Worm (Caenorhabditis elegans) whole organism, L4 larva: Measurements from ENCODE around the gene F55G1.7.

Source experiments
- D1046.2 ChIP-seq: fragments of 200-800 bp; sonication (Bioruptor generic); IDR thresholded peaks from 2 replicates; pipeline ENCODE4 v1.3.6; 2022; ENCODE audit warnings: missing genetic modification characterization, missing compliant biosample characterization
- T20F7.1 ChIP-seq: fragments of 200-800 bp; sonication (Bioruptor generic); optimal IDR thresholded peaks from 2 replicates; lab custom pipeline; 2018; ENCODE audit warnings: mild to moderate bottlenecking, missing genetic modification characterization, missing compliant biosample characterization
- T26A8.4 ChIP-seq: fragments of 200-800 bp; sonication (Bioruptor generic); IDR thresholded peaks from 2 replicates; pipeline ENCODE4 v1.3.6; 2022; ENCODE audit warnings: missing genetic modification characterization, missing compliant biosample characterization
- Y48G9A.11 ChIP-seq: fragments of 200-800 bp; sonication (Bioruptor generic); IDR thresholded peaks from 2 replicates; pipeline ENCODE4 v1.3.6; 2022; ENCODE audit warnings: missing genetic modification reagents, missing genetic modification characterization, missing compliant biosample characterization
- ama-1 ChIP-seq: fragments of 150-350 bp; optimal IDR thresholded peaks from 2 replicates; lab custom pipeline; 2014; ENCODE audit warnings: inconsistent platforms, mixed read lengths
- arid-1 ChIP-seq: fragments of 200-800 bp; sonication (Bioruptor generic); conservative IDR thresholded peaks from 2 replicates; pipeline ENCODE4 v1.3.6; 2022; ENCODE audit warnings: missing genetic modification reagents, missing genetic modification characterization, missing compliant biosample characterization
- attf-4 ChIP-seq: sonication (generic microtip); optimal IDR thresholded peaks from 3 replicates; lab custom pipeline; 2017; ENCODE audit warnings: missing biosample characterization, missing genetic modification characterization
- ceh-82 ChIP-seq: sonication (generic microtip); optimal IDR thresholded peaks from 2 replicates; lab custom pipeline; 2017; ENCODE audit warnings: missing biosample characterization, missing genetic modification characterization
- cey-2 ChIP-seq: sonication (generic microtip); optimal IDR thresholded peaks from 3 replicates; lab custom pipeline; 2017; ENCODE audit warnings: missing genetic modification characterization, mild to moderate bottlenecking, missing compliant biosample characterization, antibody characterized with exemption, borderline replicate concordance; ENCODE audit not compliant: insufficient read depth
- ctbp-1 ChIP-seq: fragments of 200-800 bp; sonication (Bioruptor generic); IDR thresholded peaks from 2 replicates; pipeline ENCODE4 v1.3.6; 2022; ENCODE audit warnings: missing genetic modification reagents, missing genetic modification characterization, missing compliant biosample characterization
- daf-12 ChIP-seq: fragments of 150-350 bp; optimal IDR thresholded peaks from 2 replicates; lab custom pipeline; 2014; ENCODE audit warnings: missing biosample characterization, missing genetic modification reagents, missing genetic modification characterization
- daf-16 ChIP-seq, 3 experiments: sonication (generic microtip); optimal IDR thresholded peaks; 2 replicates each; lab custom pipeline; 2016 to 2017; ENCODE audit warnings: missing genetic modification characterization in 3 of 3, missing genetic modification reagents in 3 of 3, mild to moderate bottlenecking in 2 of 3, missing compliant biosample characterization in 2 of 3, missing biosample characterization in 1 of 3, moderate library complexity in 1 of 3
- dmd-6 ChIP-seq: fragments of 200-800 bp; sonication (Bioruptor generic); IDR thresholded peaks from 2 replicates; pipeline ENCODE4 v1.3.6; 2022; ENCODE audit warnings: missing genetic modification reagents, missing genetic modification characterization, missing compliant biosample characterization
- dpl-1 ChIP-seq: fragments of 150-350 bp; optimal IDR thresholded peaks from 2 replicates; lab custom pipeline; 2014; ENCODE audit warnings: missing biosample characterization, missing genetic modification reagents, missing genetic modification characterization
- duxl-1 ChIP-seq: sonication (generic microtip); optimal IDR thresholded peaks from 2 replicates; lab custom pipeline; 2016; ENCODE audit warnings: mild to moderate bottlenecking, missing genetic modification characterization, moderate library complexity, missing compliant biosample characterization; ENCODE audit not compliant: poor library complexity
- dve-1 ChIP-seq: sonication (generic microtip); optimal IDR thresholded peaks from 2 replicates; lab custom pipeline; 2017; ENCODE audit warnings: antibody characterized with exemption, mild to moderate bottlenecking, missing genetic modification characterization, missing compliant biosample characterization; ENCODE audit not compliant: insufficient read depth
- hif-1 ChIP-seq, 2 experiments: sonication (generic microtip); optimal IDR thresholded peaks; 2 replicates each; lab custom pipeline; 2016 to 2017; ENCODE audit warnings: missing compliant biosample characterization in 2 of 2, missing genetic modification characterization in 2 of 2, missing genetic modification reagents in 2 of 2, missing genotype in 2 of 2, mild to moderate bottlenecking in 1 of 2
- hlh-11 ChIP-seq: fragments of 200-800 bp; sonication (Bioruptor generic); optimal IDR thresholded peaks from 2 replicates; lab custom pipeline; 2018; ENCODE audit warnings: mild to moderate bottlenecking, missing genetic modification characterization, missing compliant biosample characterization
- hlh-30 ChIP-seq: sonication (generic microtip); optimal IDR thresholded peaks from 2 replicates; lab custom pipeline; 2017; ENCODE audit warnings: antibody characterized with exemption, mild to moderate bottlenecking, missing genetic modification characterization, missing compliant biosample characterization; ENCODE audit not compliant: insufficient read depth
- hmg-1.1 ChIP-seq: fragments of 200-800 bp; sonication (Bioruptor generic); IDR thresholded peaks from 2 replicates; pipeline ENCODE4 v1.3.6; 2022; ENCODE audit warnings: missing genetic modification reagents, missing genetic modification characterization, missing compliant biosample characterization
- jun-1 ChIP-seq: fragments of 150-350 bp; optimal IDR thresholded peaks from 2 replicates; lab custom pipeline; 2014; ENCODE audit warnings: missing biosample characterization, missing genetic modification reagents, missing genetic modification characterization
- lim-7 ChIP-seq: fragments of 200-800 bp; sonication (Bioruptor generic); IDR thresholded peaks from 2 replicates; pipeline ENCODE4 v1.3.6; 2022; ENCODE audit warnings: missing genetic modification characterization, missing compliant biosample characterization
- lin-29 ChIP-seq: fragments of 200-800 bp; sonication (Bioruptor generic); IDR thresholded peaks from 2 replicates; pipeline ENCODE4 v1.3.6; 2022; ENCODE audit warnings: missing genetic modification reagents, missing genetic modification characterization, missing compliant biosample characterization
- lin-39 ChIP-seq: fragments of 150-350 bp; optimal IDR thresholded peaks from 2 replicates; lab custom pipeline; 2014; ENCODE audit warnings: missing biosample characterization, missing genetic modification reagents, missing genetic modification characterization
- lsy-2 ChIP-seq, 2 experiments: fragments of 150-350 bp in 1 of 2; sonication (generic microtip) in 1 of 2; optimal IDR thresholded peaks; 2 replicates each; lab custom pipeline; 2014 to 2017; ENCODE audit warnings: missing biosample characterization in 2 of 2, missing genetic modification characterization in 2 of 2
- madf-5 ChIP-seq, 2 experiments: fragments of 200-800 bp; sonication (Bioruptor generic); IDR thresholded peaks; 2 replicates each; pipeline ENCODE4 v1.3.6; 2022; ENCODE audit warnings: missing compliant biosample characterization in 2 of 2, missing genetic modification characterization in 2 of 2
- mdl-1 ChIP-seq, 2 experiments: fragments of 150-350 bp in 1 of 2; sonication (generic microtip) in 1 of 2; optimal IDR thresholded peaks; 2 replicates each; lab custom pipeline; 2014 to 2017; ENCODE audit warnings: missing biosample characterization in 2 of 2, missing genetic modification characterization in 2 of 2
- mdt-29 ChIP-seq: fragments of 200-800 bp; sonication (Bioruptor generic); IDR thresholded peaks from 2 replicates; pipeline ENCODE4 v1.3.6; 2022; ENCODE audit warnings: missing genetic modification reagents, missing genetic modification characterization, missing compliant biosample characterization
- mep-1 ChIP-seq: fragments of 150-350 bp; sonication (generic microtip); optimal IDR thresholded peaks from 3 replicates; lab custom pipeline; 2014; ENCODE audit warnings: missing biosample characterization, missing genetic modification characterization
- mxl-3 ChIP-seq: fragments of 200-800 bp; sonication (Bioruptor generic); optimal IDR thresholded peaks from 2 replicates; lab custom pipeline; 2018; ENCODE audit warnings: mild to moderate bottlenecking, missing genetic modification characterization, missing compliant biosample characterization
- nhr-25 ChIP-seq: sonication (generic microtip); optimal IDR thresholded peaks from 2 replicates; lab custom pipeline; 2017; ENCODE audit warnings: missing genetic modification characterization, mild to moderate bottlenecking, missing compliant biosample characterization, antibody characterized with exemption, moderate library complexity, borderline replicate concordance; ENCODE audit not compliant: insufficient read depth
- nhr-28 ChIP-seq: fragments of 150-350 bp; optimal IDR thresholded peaks from 2 replicates; lab custom pipeline; 2014; ENCODE audit warnings: missing biosample characterization, missing genetic modification characterization
- nhr-48 ChIP-seq: sonication (generic microtip); optimal IDR thresholded peaks from 2 replicates; lab custom pipeline; 2016; ENCODE audit warnings: mild to moderate bottlenecking, missing genetic modification characterization, missing compliant biosample characterization
- nhr-6 ChIP-seq: fragments of 150-350 bp; optimal IDR thresholded peaks from 2 replicates; lab custom pipeline; 2014; ENCODE audit warnings: missing biosample characterization, missing genetic modification characterization
- nhr-77 ChIP-seq: fragments of 150-350 bp; optimal IDR thresholded peaks from 2 replicates; lab custom pipeline; 2014; ENCODE audit warnings: missing biosample characterization, missing genetic modification characterization
- pqm-1 ChIP-seq: sonication (generic microtip); optimal IDR thresholded peaks from 2 replicates; lab custom pipeline; 2017; ENCODE audit warnings: missing biosample characterization, missing genetic modification characterization
- rbr-2 ChIP-seq: sonication (generic microtip); optimal IDR thresholded peaks from 2 replicates; lab custom pipeline; 2016; ENCODE audit warnings: missing genotype, missing genetic modification characterization, missing compliant biosample characterization
- saeg-2 ChIP-seq: fragments of 200-800 bp; sonication (Bioruptor generic); IDR thresholded peaks from 2 replicates; pipeline ENCODE4 v1.3.6; 2022; ENCODE audit warnings: missing genetic modification reagents, missing genetic modification characterization, missing compliant biosample characterization
- skn-1 ChIP-seq: fragments of 150-350 bp; optimal IDR thresholded peaks from 2 replicates; lab custom pipeline; 2014; ENCODE audit warnings: missing biosample characterization, missing genetic modification characterization
- spr-3 ChIP-seq: fragments of 200-800 bp; sonication (Bioruptor generic); optimal IDR thresholded peaks from 2 replicates; lab custom pipeline; 2018; ENCODE audit warnings: mild to moderate bottlenecking, missing genetic modification characterization, missing compliant biosample characterization
- tra-1 ChIP-seq: fragments of 200-800 bp; sonication (Bioruptor generic); IDR thresholded peaks from 2 replicates; pipeline ENCODE4 v1.3.6; 2022; ENCODE audit warnings: missing genetic modification reagents, missing genetic modification characterization, missing compliant biosample characterization
- unc-130 ChIP-seq: sonication (generic microtip); optimal IDR thresholded peaks from 2 replicates; lab custom pipeline; 2016; ENCODE audit warnings: missing genetic modification reagents, missing genetic modification characterization, missing compliant biosample characterization
- unc-62 ChIP-seq, 3 experiments: fragments of 150-350 bp in 1 of 3; sonication (generic microtip); optimal IDR thresholded peaks in 2 of 3; peaks in 1 of 3; 1 replicate in 1 of 3; 2 replicates in 2 of 3; lab custom pipeline; 2014 to 2017; ENCODE audit warnings: missing biosample characterization in 3 of 3, missing genetic modification characterization in 3 of 3, missing genetic modification reagents in 3 of 3, missing genotype in 1 of 3
- zfp-3 ChIP-seq: fragments of 200-800 bp; sonication (Bioruptor generic); conservative IDR thresholded peaks from 2 replicates; pipeline ENCODE4 v1.3.6; 2022; ENCODE audit warnings: missing genetic modification reagents, missing genetic modification characterization, missing compliant biosample characterization
- zip-11 ChIP-seq: fragments of 200-800 bp; sonication (Bioruptor generic); IDR thresholded peaks from 2 replicates; pipeline ENCODE4 v1.3.6; 2022; ENCODE audit warnings: missing genetic modification characterization, missing compliant biosample characterization

Gene F55G1.7

ce11 chrIV:7507841-7508509 lies 38.3 kb upstream of the F55G1.7 start, which contains the start of the genes vdac-1 and R05G6.5 (continued):
- no peak for TF ChIP-seq arid-1
- TF ChIP-seq mdl-1 (tag; optimal IDR thresholded peaks at IDR 0.05; lab: Kevin White, UChicago), result peak in 1 of 2 experiments; percentile 78
- TF ChIP-seq saeg-2 (GFP tag; lab: Robert Waterston, UW), result 0 out of 2 replicates have a peak, but pooled peaks have one; percentile 45
- TF ChIP-seq zfp-3 (GFP tag; lab: Robert Waterston, UW), result peak; percentile 69
- TF ChIP-seq lim-7 (GFP tag; lab: Robert Waterston, UW), result peak; percentile 13; the same call in 1 of the 2 replicates
- peak; percentile 89 for TF ChIP-seq nhr-6
- no peak for TF ChIP-seq attf-4
- no peak for TF ChIP-seq daf-12 (tag; lab: Kevin White, UChicago)
- TF ChIP-seq nhr-48, result peak; percentile 11
- peak; percentile 93 for TF ChIP-seq nhr-28 (tag; lab: Kevin White, UChicago)
- TF ChIP-seq tra-1 (GFP tag; lab: Robert Waterston, UW), result 0 out of 2 replicates have a peak, but pooled peaks have one; percentile 49
- no peak for TF ChIP-seq unc-130 (GFP tag; lab: Kevin White, UChicago)
- TF ChIP-seq hlh-30 (tag; lab: Kevin White, UChicago), result peak; percentile 92
- TF ChIP-seq dpl-1 (GFP tag; lab: Kevin White, UChicago), result peak; percentile 89
- TF ChIP-seq hif-1 (tag; optimal IDR thresholded peaks at IDR 0.05; lab: Kevin White, UChicago), result peak; percentile 3 to 63
- no peak for TF ChIP-seq skn-1 (tag; lab: Kevin White, UChicago)
- TF ChIP-seq lsy-2 (tag; optimal IDR thresholded peaks at IDR 0.05; lab: Kevin White, UChicago), result peak; percentile 69 to 81
- peak; percentile 84 for TF ChIP-seq nhr-25
- no peak for TF ChIP-seq zip-11 (GFP tag; lab: Robert Waterston, UW)
- TF ChIP-seq madf-5 (GFP tag; IDR thresholded peaks at IDR 0.05; lab: Robert Waterston, UW), result 0 out of 4 replicates have a peak, but pooled peaks of 1 of the 2 experiments have one; percentile 51
- peak; percentile 83 for TF ChIP-seq pqm-1 (tag; lab: Kevin White, UChicago)
- no peak for TF ChIP-seq Y48G9A.11 (GFP tag; lab: Robert Waterston, UW)
- TF ChIP-seq jun-1 (tag; lab: Kevin White, UChicago), result no peak
- TF ChIP-seq, all 104 proteins: peak for 53

- TF ChIP-seq dmd-6 (GFP tag; lab: Robert Waterston, UW) (peak; percentile 55), spr-3 (GFP tag; lab: Kevin White, UChicago) (no peak), hlh-30 (tag; lab: Kevin White, UChicago) (peak; percentile 88), dpl-1 (GFP tag; lab: Kevin White, UChicago) (peak; percentile 2), daf-16 (GFP tag; optimal IDR thresholded peaks at IDR 0.05; lab: Kevin White, UChicago) (peak in 1 of 2 experiments; percentile 6), daf-16 (tag; optimal IDR thresholded peaks at IDR 0.05; lab: Kevin White, UChicago) (peak; percentile 55), D1046.2 (GFP tag; lab: Robert Waterston, UW) (no peak), ama-1 (lab: Kevin White, UChicago) (peak; percentile 33), saeg-2 (GFP tag; lab: Robert Waterston, UW) (no peak), rbr-2 (no peak), mxl-3 (GFP tag; lab: Kevin White, UChicago) (peak; percentile 43), hlh-11 (tag; lab: Kevin White, UChicago) (peak; percentile 71), T26A8.4 (GFP tag; lab: Robert Waterston, UW) (no peak), mep-1 (tag; lab: Kevin White, UChicago) (peak; percentile 28), arid-1 (no peak), T20F7.1 (GFP tag; lab: Kevin White, UChicago) (peak; percentile 7), duxl-1 (tag; lab: Kevin White, UChicago) (peak; percentile 17), lin-29 (GFP tag; lab: Robert Waterston, UW) (no peak), unc-62 (GFP tag; optimal IDR thresholded peaks at IDR 0.05 in 1 of 2; lab: Kevin White, UChicago) (peak in 1 of 2 experiments; percentile 96), unc-62 (tag; optimal IDR thresholded peaks at IDR 0.05; lab: Kevin White, UChicago) (no peak), mdl-1 (tag; optimal IDR thresholded peaks at IDR 0.05; lab: Kevin White, UChicago) (peak in 1 of 2 experiments; percentile 48), lsy-2 (tag; optimal IDR thresholded peaks at IDR 0.05; lab: Kevin White, UChicago) (peak; percentile 13 to 52), ctbp-1 (GFP tag; lab: Robert Waterston, UW) (no peak), ceh-82 (no peak), nhr-28 (tag; lab: Kevin White, UChicago) (peak; percentile 62), zip-11 (GFP tag; lab: Robert Waterston, UW) (no peak), lin-39 (no peak), dve-1 (peak; percentile 42), cey-2 (tag; lab: Kevin White, UChicago) (no peak), hmg-1.1 (no peak), nhr-77 (peak; percentile 24), mdt-29 (GFP tag; lab: Robert Waterston, UW) (no peak)
These were observed 37.7 kb upstream of the F55G1.7 start for ce11 chrIV:7507305-7507704.
